Fruit fly (Drosophila melanogaster) whole organism: ENCODE data around the gene CG43736.

Experiments used
- CG8478 ChIP-seq: fragments of >200 bp; optimal IDR thresholded peaks from 2 replicates; lab custom pipeline; 2018; ENCODE audit warnings: inconsistent platforms
- Dll ChIP-seq: fragments of >200 bp; optimal IDR thresholded peaks from 2 replicates; lab custom pipeline; 2017
- EcR ChIP-seq, 2 experiments: fragments of >200 bp; optimal IDR thresholded peaks; 2 replicates each; lab custom pipeline; 2017; ENCODE audit warnings: missing biosample characterization in 2 of 2, missing genetic modification characterization in 2 of 2, missing genetic modification reagents in 2 of 2
- pan ChIP-seq: fragments of >200 bp; optimal IDR thresholded peaks from 2 replicates; lab custom pipeline; 2017
- psq ChIP-seq: fragments of >200 bp; optimal IDR thresholded peaks from 2 replicates; lab custom pipeline; 2017
- usp ChIP-seq: fragments of >200 bp; optimal IDR thresholded peaks from 2 replicates; lab custom pipeline; 2017; ENCODE audit warnings: missing biosample characterization, missing genetic modification characterization, mixed read lengths

CG43736 gene

DNA sequence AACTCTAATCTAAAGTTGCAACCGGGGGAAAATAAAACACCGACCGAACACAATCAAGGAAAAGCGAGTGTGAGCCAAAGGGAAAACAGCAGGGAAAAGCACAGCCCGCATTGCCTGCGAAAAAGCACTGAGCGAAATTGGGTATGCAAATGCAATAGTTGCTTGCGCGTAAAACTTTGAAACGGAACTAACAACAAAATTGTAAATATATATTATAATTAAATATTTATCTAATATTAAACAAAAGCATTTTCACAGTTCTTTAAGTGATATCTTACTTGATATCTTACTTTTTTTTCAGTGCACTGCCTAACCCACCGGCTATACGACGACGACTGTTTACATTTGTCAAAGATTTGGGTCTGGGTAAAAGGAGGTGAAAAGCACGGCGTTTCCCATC, 43.0 kb downstream of the CG43736 start:
- TF ChIP-seq Dll (lab: Kevin White, UChicago) (no peak), usp (no peak), EcR (GFP tag; optimal IDR thresholded peaks at IDR 0.05; lab: Kevin White, UChicago) (no peak), pan (no peak), psq (lab: Kevin White, UChicago) (no peak), CG8478 (lab: Kevin White, UChicago) (no peak)

DNA sequence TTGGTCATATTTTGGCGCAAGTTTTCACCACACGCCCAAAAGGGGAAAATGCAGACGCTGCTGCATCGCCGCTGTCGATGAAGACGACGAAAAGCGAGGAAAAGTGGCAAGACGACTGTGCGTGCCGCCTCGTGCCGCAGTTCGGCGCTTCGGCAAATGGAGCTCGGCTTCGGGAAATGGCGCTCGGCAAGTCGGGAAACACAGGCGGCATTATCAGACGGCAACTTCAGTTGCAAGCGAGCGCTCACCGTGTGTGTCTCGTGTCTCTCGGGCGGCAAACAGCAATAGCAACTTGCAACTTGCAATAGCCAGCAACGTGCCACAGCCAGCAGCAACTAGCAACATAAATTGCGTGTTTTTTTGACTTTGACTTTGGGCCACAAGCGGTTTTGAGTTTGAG, 44.4 kb downstream of the CG43736 start, which contains the start of gene CG14431:
TSS of gene CG14431 (plus strand) at position 200 of the 400 bp plus-strand sequence.
- TF ChIP-seq EcR (GFP tag; optimal IDR thresholded peaks at IDR 0.05; lab: Kevin White, UChicago), result no peak
- no peak for TF ChIP-seq usp
- TF ChIP-seq CG8478 (lab: Kevin White, UChicago), result no peak
- no peak for TF ChIP-seq pan
- TF ChIP-seq psq (lab: Kevin White, UChicago), result no peak
- TF ChIP-seq Dll (lab: Kevin White, UChicago), result no peak

DNA sequence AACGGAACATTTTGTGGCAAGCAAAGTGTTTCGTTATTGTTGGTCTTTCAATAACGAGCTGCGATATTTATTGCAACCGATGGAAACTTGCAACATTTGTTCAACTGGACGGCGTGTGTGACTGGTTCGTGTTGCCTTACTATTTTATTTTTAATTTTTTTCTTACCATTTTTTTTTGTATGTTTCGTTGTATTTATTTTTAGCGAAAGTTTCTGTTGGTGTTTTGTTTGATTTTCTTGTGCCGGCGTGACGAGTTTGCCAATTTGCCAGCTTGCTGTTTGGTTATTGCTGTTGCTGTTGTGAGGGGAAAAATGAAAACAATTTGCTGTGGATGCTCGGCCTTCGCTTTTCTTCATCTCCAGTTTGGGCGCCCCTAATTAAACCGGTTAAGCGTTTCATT, 45.4 kb downstream of the CG43736 start:
- TF ChIP-seq pan (no peak), EcR (GFP tag; optimal IDR thresholded peaks at IDR 0.05; lab: Kevin White, UChicago) (no peak), Dll (lab: Kevin White, UChicago) (no peak), usp (no peak), CG8478 (lab: Kevin White, UChicago) (no peak), psq (lab: Kevin White, UChicago) (no peak)

DNA sequence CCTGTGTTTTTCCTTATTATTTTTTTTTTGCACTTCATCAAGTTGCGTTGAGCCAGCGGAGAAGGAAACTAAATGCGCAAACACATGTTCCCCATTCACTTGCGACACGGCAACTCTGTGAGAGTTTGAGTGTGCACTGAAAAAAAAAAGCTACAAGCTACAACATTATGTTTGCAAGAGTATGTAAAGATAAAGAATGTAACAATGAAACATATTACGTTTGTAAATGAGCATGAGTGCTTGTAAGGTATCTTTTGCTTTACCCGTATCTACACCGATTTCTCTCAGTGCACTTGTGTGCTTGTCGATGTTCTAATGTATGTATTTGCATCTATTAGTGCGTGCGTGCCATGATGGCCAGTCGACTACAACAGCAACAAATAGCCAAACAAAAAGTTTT, 48.6 kb downstream of the CG43736 start:
- TF ChIP-seq CG8478 (lab: Kevin White, UChicago), result no peak
- TF ChIP-seq Dll (lab: Kevin White, UChicago), result no peak
- no peak for TF ChIP-seq pan
- no peak for TF ChIP-seq psq (lab: Kevin White, UChicago)

dm6 chrX:6929086-6929485, 65.4 kb downstream of the CG43736 start:
- no peak for TF ChIP-seq usp
- TF ChIP-seq EcR (GFP tag; optimal IDR thresholded peaks at IDR 0.05; lab: Kevin White, UChicago), result no peak
- no peak for TF ChIP-seq pan
- no peak for TF ChIP-seq CG8478 (lab: Kevin White, UChicago)
- no peak for TF ChIP-seq psq (lab: Kevin White, UChicago)
- no peak for TF ChIP-seq Dll (lab: Kevin White, UChicago)
